Fruit fly (Drosophila melanogaster) whole organism, embryonic: ENCODE results near the gene CG1764.

ENCODE experiments used
- C15 ChIP-seq: fragments of 200-800 bp; sonication (Bioruptor generic); IDR thresholded peaks from 3 replicates; pipeline ENCODE4 v1.3.6; 2022; ENCODE audit warnings: missing biosample characterization, missing genetic modification characterization
- CG10565 ChIP-seq: fragments of 200-800 bp; sonication (Bioruptor generic); optimal IDR thresholded peaks from 3 replicates; lab custom pipeline; 2016; ENCODE audit warnings: missing biosample characterization, mild to moderate bottlenecking, missing genetic modification characterization
- CG10654 ChIP-seq: fragments of 200-800 bp; sonication (Bioruptor generic); optimal IDR thresholded peaks from 2 replicates; lab custom pipeline; 2016; ENCODE audit warnings: missing biosample characterization, missing genetic modification characterization
- CG10959 ChIP-seq: fragments of 200-800 bp; sonication (Bioruptor generic); IDR thresholded peaks from 2 replicates; pipeline ENCODE4 v1.3.6; 2022; ENCODE audit warnings: missing biosample characterization, missing genetic modification characterization
- CG11085 ChIP-seq: fragments of 200-800 bp; sonication (Bioruptor generic); IDR thresholded peaks from 2 replicates; pipeline ENCODE4 v1.3.6; 2022; ENCODE audit warnings: missing biosample characterization, missing genetic modification characterization
- CG11093 ChIP-seq: fragments of 200-800 bp; sonication (Bioruptor generic); IDR thresholded peaks from 3 replicates; pipeline ENCODE4 v1.3.6; 2022; ENCODE audit warnings: missing biosample characterization, missing genetic modification characterization
- CG11247 ChIP-seq: fragments of 200-800 bp; sonication (Bioruptor generic); IDR thresholded peaks from 2 replicates; pipeline ENCODE4 v1.3.6; 2022; ENCODE audit warnings: missing biosample characterization, missing genetic modification characterization
- CG12071 ChIP-seq: fragments of 200-800 bp; sonication (Bioruptor generic); optimal IDR thresholded peaks from 3 replicates; lab custom pipeline; 2018; ENCODE audit warnings: missing biosample characterization, mild to moderate bottlenecking, missing genetic modification characterization
- CG12299 ChIP-seq: fragments of 200-800 bp; sonication (Bioruptor generic); optimal IDR thresholded peaks from 2 replicates; lab custom pipeline; 2018; ENCODE audit warnings: missing biosample characterization, mild to moderate bottlenecking, missing genetic modification characterization
- CG1529 ChIP-seq: fragments of 200-800 bp; sonication (Bioruptor generic); optimal IDR thresholded peaks from 3 replicates; lab custom pipeline; 2018; ENCODE audit warnings: missing biosample characterization, missing genetic modification characterization
- CG15696 ChIP-seq: fragments of 200-800 bp; sonication (Bioruptor generic); optimal IDR thresholded peaks from 2 replicates; lab custom pipeline; 2019; ENCODE audit warnings: missing biosample characterization, mild to moderate bottlenecking, missing genetic modification characterization, moderate library complexity
- CG16813 ChIP-seq: fragments of 200-800 bp; sonication (Bioruptor generic); IDR thresholded peaks from 3 replicates; pipeline ENCODE4 v1.3.6; 2022; ENCODE audit warnings: missing biosample characterization, missing genetic modification characterization; ENCODE audit not compliant: partially characterized antibody
- CG1792 ChIP-seq: fragments of 200-800 bp; sonication (Bioruptor generic); optimal IDR thresholded peaks from 2 replicates; lab custom pipeline; 2016; ENCODE audit warnings: missing biosample characterization, missing genetic modification characterization
- CG1832 ChIP-seq: fragments of 200-800 bp; sonication (Bioruptor generic); optimal IDR thresholded peaks from 2 replicates; lab custom pipeline; 2017; ENCODE audit warnings: missing biosample characterization, mild to moderate bottlenecking, missing genetic modification characterization, inconsistent platforms
- CG31224 ChIP-seq: fragments of 200-800 bp; sonication (Bioruptor generic); IDR thresholded peaks from 2 replicates; pipeline ENCODE4 v1.3.6; 2022; ENCODE audit warnings: missing biosample characterization, missing genetic modification characterization
- CG32532 ChIP-seq: fragments of 200-800 bp; sonication (Bioruptor generic); IDR thresholded peaks from 2 replicates; pipeline ENCODE4 v1.3.6; 2022; ENCODE audit warnings: missing biosample characterization, missing genetic modification characterization
- CG3838 ChIP-seq: fragments of 200-800 bp; sonication (Bioruptor generic); optimal IDR thresholded peaks from 3 replicates; lab custom pipeline; 2016; ENCODE audit warnings: missing biosample characterization, missing genetic modification characterization
- CG3847 ChIP-seq: fragments of 200-800 bp; sonication (Bioruptor generic); IDR thresholded peaks from 2 replicates; pipeline ENCODE4 v1.3.6; 2022; ENCODE audit warnings: missing biosample characterization, missing genetic modification characterization
- CG4424 ChIP-seq: fragments of 200-800 bp; sonication (Bioruptor generic); optimal IDR thresholded peaks from 3 replicates; lab custom pipeline; 2016; ENCODE audit warnings: missing biosample characterization, missing genetic modification characterization
- CG6765 ChIP-seq: fragments of 200-800 bp; sonication (Bioruptor generic); optimal IDR thresholded peaks from 3 replicates; lab custom pipeline; 2017; ENCODE audit warnings: missing biosample characterization, mild to moderate bottlenecking, missing genetic modification characterization
- CG6791 ChIP-seq: fragments of 200-800 bp; sonication (Bioruptor generic); IDR thresholded peaks from 3 replicates; pipeline ENCODE4 v1.3.6; 2022; ENCODE audit warnings: missing biosample characterization, missing genetic modification characterization; ENCODE audit not compliant: partially characterized antibody
- CG7556 ChIP-seq: fragments of 200-800 bp; sonication (Bioruptor generic); optimal IDR thresholded peaks from 2 replicates; lab custom pipeline; 2017; ENCODE audit warnings: missing biosample characterization, mild to moderate bottlenecking, missing genetic modification characterization
- CG8359 ChIP-seq: fragments of 200-800 bp; sonication (Bioruptor generic); optimal IDR thresholded peaks from 2 replicates; lab custom pipeline; 2017; ENCODE audit warnings: missing biosample characterization, mild to moderate bottlenecking, missing genetic modification characterization, borderline replicate concordance
- Camta ChIP-seq: fragments of 200-800 bp; sonication (Bioruptor generic); optimal IDR thresholded peaks from 2 replicates; lab custom pipeline; 2016; ENCODE audit warnings: missing biosample characterization, missing genetic modification characterization
- Dip3 ChIP-seq: fragments of 200-800 bp; sonication (Bioruptor generic); optimal IDR thresholded peaks from 3 replicates; lab custom pipeline; 2016; ENCODE audit warnings: missing biosample characterization, missing genetic modification characterization
- Doc3 ChIP-seq: fragments of 200-800 bp; sonication (Bioruptor generic); IDR thresholded peaks from 3 replicates; pipeline ENCODE4 v1.3.6; 2022; ENCODE audit warnings: missing biosample characterization, missing genetic modification characterization; ENCODE audit not compliant: partially characterized antibody
- Ets65A ChIP-seq: fragments of 200-800 bp; sonication (Bioruptor generic); peaks from one replicate; lab custom pipeline; 2016; ENCODE audit warnings: missing biosample characterization, missing genetic modification characterization
- Ets97D ChIP-seq: fragments of 200-800 bp; sonication (Bioruptor generic); optimal IDR thresholded peaks from 3 replicates; lab custom pipeline; 2016; ENCODE audit warnings: missing biosample characterization, missing genetic modification characterization
- Fer1 ChIP-seq: fragments of 200-800 bp; sonication (Bioruptor generic); optimal IDR thresholded peaks from 2 replicates; lab custom pipeline; 2017; ENCODE audit warnings: missing biosample characterization, mild to moderate bottlenecking, missing genetic modification characterization
- Fer2 ChIP-seq: fragments of 200-800 bp; sonication (Bioruptor generic); optimal IDR thresholded peaks from 2 replicates; lab custom pipeline; 2018; ENCODE audit warnings: missing biosample characterization, mild to moderate bottlenecking, missing genetic modification characterization, moderate library complexity
- HLH4C ChIP-seq: fragments of 200-800 bp; sonication (Bioruptor generic); IDR thresholded peaks from 3 replicates; pipeline ENCODE4 v1.3.6; 2022; ENCODE audit warnings: missing biosample characterization, missing genetic modification characterization; ENCODE audit not compliant: partially characterized antibody
- Hey ChIP-seq: fragments of 200-800 bp; sonication (Bioruptor generic); optimal IDR thresholded peaks from 3 replicates; lab custom pipeline; 2018; ENCODE audit warnings: missing biosample characterization, mild to moderate bottlenecking, missing genetic modification characterization
- HmgD ChIP-seq: fragments of 200-800 bp; sonication (Bioruptor generic); optimal IDR thresholded peaks from 3 replicates; lab custom pipeline; 2016; ENCODE audit warnings: missing biosample characterization, missing genetic modification characterization
- Hr3 ChIP-seq: fragments of 200-800 bp; sonication (Bioruptor generic); optimal IDR thresholded peaks from 3 replicates; lab custom pipeline; 2016; ENCODE audit warnings: missing biosample characterization, missing genetic modification characterization
- Hr39 ChIP-seq: fragments of >200 bp; optimal IDR thresholded peaks from 2 replicates; lab custom pipeline; 2017
- NK7.1 ChIP-seq: fragments of 200-800 bp; sonication (Bioruptor generic); optimal IDR thresholded peaks from 3 replicates; lab custom pipeline; 2016; ENCODE audit warnings: missing biosample characterization, missing genetic modification characterization
- Side ChIP-seq: fragments of 200-800 bp; sonication (Bioruptor generic); optimal IDR thresholded peaks from 2 replicates; lab custom pipeline; 2016; ENCODE audit warnings: missing biosample characterization, missing genetic modification characterization
- Sin3A ChIP-seq: fragments of >200 bp; optimal IDR thresholded peaks from 2 replicates; lab custom pipeline; 2018
- ap ChIP-seq: fragments of 200-800 bp; sonication (Bioruptor generic); IDR thresholded peaks from 2 replicates; pipeline ENCODE4 v1.3.6; 2022; ENCODE audit warnings: missing biosample characterization, missing genetic modification characterization
- ara ChIP-seq: fragments of 200-800 bp; sonication (Bioruptor generic); IDR thresholded peaks from 2 replicates; pipeline ENCODE4 v1.3.6; 2022; ENCODE audit warnings: missing biosample characterization, missing genetic modification characterization
- chm ChIP-seq: fragments of 200-800 bp; sonication (Bioruptor generic); IDR thresholded peaks from 2 replicates; pipeline ENCODE4 v1.3.6; 2022; ENCODE audit warnings: missing biosample characterization, missing genetic modification characterization
- cwo ChIP-seq: fragments of 200-800 bp; sonication (Bioruptor generic); optimal IDR thresholded peaks from 3 replicates; lab custom pipeline; 2017; ENCODE audit warnings: missing biosample characterization, missing genetic modification characterization, mild to moderate bottlenecking, moderate library complexity, missing genetic modification reagents
- exex ChIP-seq: fragments of 200-800 bp; sonication (Bioruptor generic); optimal IDR thresholded peaks from 4 replicates; lab custom pipeline; 2018; ENCODE audit warnings: missing biosample characterization, mild to moderate bottlenecking, missing genetic modification characterization, moderate library complexity
- eyg ChIP-seq: fragments of 200-800 bp; sonication (Bioruptor generic); optimal IDR thresholded peaks from 3 replicates; lab custom pipeline; 2016; ENCODE audit warnings: missing biosample characterization, missing genetic modification characterization
- insv ChIP-seq, 2 experiments: fragments of 200-800 bp; sonication (Bioruptor generic); optimal IDR thresholded peaks; 3 replicates each; lab custom pipeline; 2016 to 2018; ENCODE audit warnings: missing biosample characterization in 2 of 2, missing genetic modification characterization in 2 of 2
- p53 ChIP-seq: fragments of 200-800 bp; sonication (Bioruptor generic); optimal IDR thresholded peaks from 2 replicates; lab custom pipeline; 2016; ENCODE audit warnings: missing biosample characterization, missing genetic modification characterization
- pzg ChIP-seq: fragments of 200-800 bp; sonication (Bioruptor generic); optimal IDR thresholded peaks from 3 replicates; lab custom pipeline; 2018; ENCODE audit warnings: missing biosample characterization, mild to moderate bottlenecking, missing genetic modification characterization, moderate library complexity
- run ChIP-seq: fragments of 200-800 bp; sonication (Bioruptor generic); optimal IDR thresholded peaks from 3 replicates; lab custom pipeline; 2018; ENCODE audit warnings: missing biosample characterization, mild to moderate bottlenecking, missing genetic modification characterization
- salm ChIP-seq: fragments of 200-800 bp; sonication (Bioruptor generic); optimal IDR thresholded peaks from 2 replicates; lab custom pipeline; 2018; ENCODE audit warnings: missing biosample characterization, mild to moderate bottlenecking, missing genetic modification characterization
- scrt ChIP-seq: fragments of 200-800 bp; sonication (Bioruptor generic); optimal IDR thresholded peaks from 2 replicates; lab custom pipeline; 2018; ENCODE audit warnings: missing biosample characterization, mild to moderate bottlenecking, missing genetic modification characterization, moderate library complexity
- slou ChIP-seq: fragments of 200-800 bp; sonication (Bioruptor generic); optimal IDR thresholded peaks from 3 replicates; lab custom pipeline; 2016; ENCODE audit warnings: missing biosample characterization, missing genetic modification characterization
- sr ChIP-seq: fragments of 200-800 bp; sonication (Bioruptor generic); IDR thresholded peaks from 3 replicates; pipeline ENCODE4 v1.3.6; 2022; ENCODE audit warnings: missing biosample characterization, missing genetic modification characterization
- tll ChIP-seq, 2 experiments: fragments of 200-800 bp in 1 of 2; fragments of >200 bp in 1 of 2; sonication (Bioruptor generic) in 1 of 2; optimal IDR thresholded peaks; 2 replicates each; lab custom pipeline; 2017 to 2019; ENCODE audit warnings: missing biosample characterization in 2 of 2, missing genetic modification characterization in 2 of 2, mild to moderate bottlenecking in 1 of 2, moderate library complexity in 1 of 2

The CG1764 gene

dm6 chrX:13284548-13284974 is 17.7 kb downstream of the CG1764 start (continued):
- TF ChIP-seq CG12299 (tag; lab: Kevin White, UChicago) (no peak), run (tag; lab: Kevin White, UChicago) (no peak), CG4424 (GFP tag; lab: Kevin White, UChicago) (no peak), ap (no peak), chm (GFP tag; lab: Robert Waterston, UW) (no peak), eyg (GFP tag; lab: Kevin White, UChicago) (no peak), Ets65A (GFP tag; lab: Kevin White, UChicago) (no peak), ara (no peak), Doc3 (GFP tag; lab: Robert Waterston, UW) (no peak), Fer2 (tag; lab: Kevin White, UChicago) (no peak), CG11247 (GFP tag; lab: Robert Waterston, UW) (no peak), NK7.1 (GFP tag; lab: Kevin White, UChicago) (no peak), CG8359 (GFP tag; lab: Kevin White, UChicago) (no peak), CG3847 (GFP tag; lab: Robert Waterston, UW) (no peak), CG11093 (GFP tag; lab: Robert Waterston, UW) (no peak), Dip3 (no peak), CG12071 (GFP tag; lab: Kevin White, UChicago) (no peak), salm (tag; lab: Kevin White, UChicago) (no peak), CG7556 (no peak), slou (GFP tag; lab: Kevin White, UChicago) (no peak), CG10654 (no peak), CG1792 (GFP tag; lab: Kevin White, UChicago) (no peak), CG10565 (GFP tag; lab: Kevin White, UChicago) (no peak), CG10959 (GFP tag; lab: Robert Waterston, UW) (no peak), CG31224 (GFP tag; lab: Robert Waterston, UW) (no peak), CG6765 (no peak), CG1529 (GFP tag; lab: Kevin White, UChicago) (no peak), exex (tag; lab: Kevin White, UChicago) (no peak), CG3838 (GFP tag; lab: Kevin White, UChicago) (no peak), p53 (peak; percentile 47), CG16813 (no peak), scrt (peak; percentile 47), Camta (no peak), pzg (GFP tag; lab: Kevin White, UChicago) (no peak), cwo (no peak), CG32532 (GFP tag; lab: Robert Waterston, UW) (no peak), Side (GFP tag; lab: Kevin White, UChicago) (no peak), Hr39 (lab: Kevin White, UChicago) (no peak), CG15696 (tag; lab: Kevin White, UChicago) (no peak), tll (GFP tag; optimal IDR thresholded peaks at IDR 0.05; lab: Kevin White, UChicago) (no peak), Hr3 (no peak), HmgD (no peak), insv (GFP tag; optimal IDR thresholded peaks at IDR 0.05; lab: Kevin White, UChicago) (peak; percentile 90 to 98), CG6791 (GFP tag; lab: Robert Waterston, UW) (no peak), CG1832 (GFP tag; lab: Kevin White, UChicago) (no peak), CG11085 (GFP tag; lab: Robert Waterston, UW) (no peak), Hey (no peak), sr (GFP tag; lab: Robert Waterston, UW) (no peak), Ets97D (GFP tag; lab: Kevin White, UChicago) (no peak), HLH4C (no peak), C15 (no peak), Sin3A (no peak), Fer1 (GFP tag; lab: Kevin White, UChicago) (no peak)
